Fruit fly (Drosophila melanogaster) Kc167 (cell line): ENCODE measurements around the gene CG15731.

Source experiments
- Myc ChIP-seq: fragments of >200 bp; optimal IDR thresholded peaks from 2 replicates; lab custom pipeline; 2017; ENCODE audit warnings: missing external identifiers
- Sin3A ChIP-seq: fragments of >200 bp; optimal IDR thresholded peaks from 2 replicates; lab custom pipeline; 2018; ENCODE audit warnings: missing external identifiers
- h ChIP-seq: fragments of >200 bp; optimal IDR thresholded peaks from 3 replicates; lab custom pipeline; 2018; ENCODE audit warnings: missing external identifiers
- insv ChIP-seq: fragments of >200 bp; optimal IDR thresholded peaks from 3 replicates; lab custom pipeline; 2018; ENCODE audit warnings: missing external identifiers
- psq ChIP-seq: fragments of >200 bp; optimal IDR thresholded peaks from 2 replicates; lab custom pipeline; 2017; ENCODE audit warnings: missing external identifiers
- ttk ChIP-seq: sonication (Bioruptor generic); optimal IDR thresholded peaks from 2 replicates; lab custom pipeline; 2017; ENCODE audit warnings: missing external identifiers

- TF ChIP-seq Sin3A (lab: Kevin White, UChicago) (no peak), psq (no peak), insv (lab: Kevin White, UChicago) (no peak), h (lab: Kevin White, UChicago) (no peak), Myc (lab: Kevin White, UChicago) (no peak), ttk (lab: Kevin White, UChicago) (no peak)
These were observed 14.7 kb upstream of the CG15731 start for dm6 chrX:12472244-12472736.
